Worm (Caenorhabditis elegans): Measurements from ENCODE around the gene T05C12.11.
A peak's percentile ranks its signal among the peaks of the same experiment; 100 is the strongest.

T05C12.11 gene

DNA sequence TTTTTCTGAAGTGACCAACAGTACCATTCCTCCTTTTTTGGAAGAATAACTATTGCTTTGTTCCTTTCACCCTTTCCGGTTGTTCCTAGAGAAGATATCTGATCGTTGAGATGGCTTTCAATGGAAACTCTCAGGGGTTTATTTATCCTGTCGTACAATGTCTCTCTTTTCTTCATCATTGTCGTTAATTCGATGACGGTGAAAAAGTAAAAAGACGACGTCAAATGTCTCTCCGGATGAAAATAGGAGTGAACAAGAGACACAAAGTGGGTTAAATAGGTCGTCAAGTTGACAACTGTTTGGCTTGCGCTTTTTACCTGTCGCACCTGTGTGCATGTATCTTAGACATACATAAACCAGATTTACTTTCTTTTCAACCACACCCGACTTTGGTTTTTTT, 23.6 kb upstream of the T05C12.11 start:
- TF ChIP-seq blmp-1 (tag; optimal IDR thresholded peaks at IDR 0.05) (peak; percentile 96), grh-1 (GFP tag; IDR thresholded peaks at IDR 0.05) (no peak)

DNA sequence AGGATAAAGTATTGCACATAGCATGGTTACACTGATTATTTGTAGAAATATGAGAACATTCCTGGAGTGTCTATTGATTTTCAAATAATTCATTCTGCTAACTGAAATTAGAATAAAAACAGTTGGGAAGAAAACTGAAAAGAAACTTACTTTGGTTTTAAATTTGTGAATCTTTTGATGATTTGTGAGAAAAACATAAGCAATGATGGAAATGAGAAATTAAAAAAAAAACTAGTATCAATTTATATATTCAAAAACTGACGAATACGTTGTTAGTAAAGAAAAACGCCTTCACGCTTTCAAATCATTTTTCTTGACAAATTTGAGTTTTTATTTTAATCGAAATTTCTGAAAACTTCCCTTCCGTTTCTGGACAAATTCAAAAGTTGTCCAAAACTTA, 22.9 kb upstream of the T05C12.11 start, which contains the start of gene T05C12.9:
Gene T05C12.9, minus strand, starts transcription at position 101 of the 400 bp plus-strand sequence.
- TF ChIP-seq mdl-1 (tag; optimal IDR thresholded peaks at IDR 0.05) = no peak
- TF ChIP-seq fos-1 (tag; optimal IDR thresholded peaks at IDR 0.05) = no peak
- no peak for TF ChIP-seq pqm-1 (tag; optimal IDR thresholded peaks at IDR 0.05)
- TF ChIP-seq snpc-4 (tag; optimal IDR thresholded peaks at IDR 0.05) = no peak
- no peak for TF ChIP-seq lin-13 (GFP tag; optimal IDR thresholded peaks at IDR 0.05)
- TF ChIP-seq nhr-20 (tag; optimal IDR thresholded peaks at IDR 0.05) = no peak
- TF ChIP-seq skn-1 (tag; optimal IDR thresholded peaks at IDR 0.05) = no peak
- TF ChIP-seq ceh-88 (GFP tag; IDR thresholded peaks at IDR 0.05) = no peak
- no peak for TF ChIP-seq C04F5.9 (tag; optimal IDR thresholded peaks at IDR 0.05)
- no peak for TF ChIP-seq nhr-28 (tag; optimal IDR thresholded peaks at IDR 0.05)
- no peak for TF ChIP-seq unc-30 (tag; optimal IDR thresholded peaks at IDR 0.05)
- no peak for TF ChIP-seq efl-3 (GFP tag; optimal IDR thresholded peaks at IDR 0.05)
- TF ChIP-seq lir-3 (tag; optimal IDR thresholded peaks at IDR 0.05; ENCODE audit: poor library complexity) = no peak
- TF ChIP-seq fkh-10 (GFP tag; optimal IDR thresholded peaks at IDR 0.05) = no peak
- TF ChIP-seq sup-37 (GFP tag; optimal IDR thresholded peaks at IDR 0.05) = no peak
- TF ChIP-seq nhr-19 (GFP tag; conservative IDR thresholded peaks at IDR 0.05) = no peak
- TF ChIP-seq dpl-1 (GFP tag; optimal IDR thresholded peaks at IDR 0.05) = no peak

ce11 chrII:8190455-8190854, 20.2 kb upstream of the T05C12.11 start, which contains the start of gene T05C12.8:
Gene T05C12.8, minus strand, starts transcription at chrII:8190555.
- TF ChIP-seq nhr-85 (tag) (no peak), fkh-8 (tag; optimal IDR thresholded peaks at IDR 0.05) (peak; percentile 85)

- TF ChIP-seq aly-2 (tag; optimal IDR thresholded peaks at IDR 0.05) (peak; percentile 5), nhr-85 (tag) (peak; percentile 53), fkh-4 (tag; optimal IDR thresholded peaks at IDR 0.05; ENCODE audit: borderline replicate concordance) (no peak), lin-35 (GFP tag; optimal IDR thresholded peaks at IDR 0.05) (peak in 1 of 2 experiments; percentile 1), lsy-2 (tag; optimal IDR thresholded peaks at IDR 0.05) (no peak)
Measured at ce11 chrII:8187516-8187915, 17.2 kb upstream of the T05C12.11 start.

ce11 chrII:8185016-8185493, 14.8 kb upstream of the T05C12.11 start, which contains the start of the genes mig-5 and cct-1:
Gene mig-5, minus strand, starts transcription at chrII:8185023.
Gene cct-1, plus strand, starts transcription at chrII:8185443.
- TF ChIP-seq pqm-1 (tag; optimal IDR thresholded peaks at IDR 0.05) = peak; percentile 38
- no peak for TF ChIP-seq nhr-84 (tag; optimal IDR thresholded peaks at IDR 0.05)
- peak; percentile 49 for TF ChIP-seq nhr-12 (tag; optimal IDR thresholded peaks at IDR 0.05)
- peak in 5 of 6 experiments; percentile 63 to 99 (median 91) for TF ChIP-seq elt-3 (tag; optimal IDR thresholded peaks at IDR 0.05)
- TF ChIP-seq skn-1 (tag; optimal IDR thresholded peaks at IDR 0.05) = peak; percentile 97
- peak; percentile 85 for TF ChIP-seq mef-2 (tag; optimal IDR thresholded peaks at IDR 0.05)
- peak; percentile 100 for TF ChIP-seq lsy-2 (tag; optimal IDR thresholded peaks at IDR 0.05)
- TF ChIP-seq swsn-7 (tag; optimal IDR thresholded peaks at IDR 0.05) = peak; percentile 98
- TF ChIP-seq nhr-11 (tag; optimal IDR thresholded peaks at IDR 0.05) = peak; percentile 98
- peak; percentile 59; the same call in 1 of the 2 replicates for TF ChIP-seq unc-98 (GFP tag; IDR thresholded peaks at IDR 0.05)
- peak; percentile 92 for TF ChIP-seq blmp-1 (tag; optimal IDR thresholded peaks at IDR 0.05)
- peak; percentile 91 for TF ChIP-seq snpc-4 (tag; optimal IDR thresholded peaks at IDR 0.05)
- TF ChIP-seq ceh-82 (tag; optimal IDR thresholded peaks at IDR 0.05) = peak; percentile 97 to 99 (median 98)
- TF ChIP-seq ztf-11 (tag; optimal IDR thresholded peaks at IDR 0.05) = peak; percentile 40 to 87
- TF ChIP-seq Y116A8C.19 (tag; optimal IDR thresholded peaks at IDR 0.05; ENCODE audit: borderline replicate concordance) = no peak
- TF ChIP-seq egl-13 (tag; optimal IDR thresholded peaks at IDR 0.05) = peak; percentile 97
- TF ChIP-seq lin-14 (GFP tag; optimal IDR thresholded peaks at IDR 0.05) = peak; percentile 98
- TF ChIP-seq nhr-237 (tag; optimal IDR thresholded peaks at IDR 0.05) = peak; percentile 95
- peak; percentile 39 for TF ChIP-seq ces-1 (GFP tag; optimal IDR thresholded peaks at IDR 0.05)
- TF ChIP-seq C34B4.2 (tag; optimal IDR thresholded peaks at IDR 0.05) = peak; percentile 71
- peak; percentile 84 for TF ChIP-seq fkh-10 (GFP tag; optimal IDR thresholded peaks at IDR 0.05)
- peak; percentile 75 for TF ChIP-seq unc-30 (tag; optimal IDR thresholded peaks at IDR 0.05)
- no peak for TF ChIP-seq alr-1 (tag; optimal IDR thresholded peaks at IDR 0.05; ENCODE audit: borderline replicate concordance)
- no peak for TF ChIP-seq tlp-1 (tag; optimal IDR thresholded peaks at IDR 0.05)
- TF ChIP-seq tbx-2 (tag; optimal IDR thresholded peaks at IDR 0.05) = peak; percentile 98
- TF ChIP-seq sptf-1 (tag; optimal IDR thresholded peaks at IDR 0.05) = no peak
- peak; percentile 91 for TF ChIP-seq zip-4 (GFP tag; optimal IDR thresholded peaks at IDR 0.05)
- peak; percentile 98 for TF ChIP-seq nhr-19 (GFP tag; conservative IDR thresholded peaks at IDR 0.05)

Data from whole organism, L1 larva.